Worm (Caenorhabditis elegans) whole organism, late embryonic: ENCODE measurements around the gene K02F6.6.

Experiments used
- K09A11.1 ChIP-seq: sonication (generic microtip); optimal IDR thresholded peaks from 2 replicates; lab custom pipeline; 2017; ENCODE audit warnings: antibody characterized with exemption, mild to moderate bottlenecking, missing genetic modification characterization, missing compliant biosample characterization; ENCODE audit not compliant: insufficient read depth
- ama-1 ChIP-seq: fragments of 150-350 bp; optimal IDR thresholded peaks from 2 replicates; lab custom pipeline; 2014
- ceh-48 ChIP-seq: sonication (generic microtip); optimal IDR thresholded peaks from 2 replicates; lab custom pipeline; 2016; ENCODE audit warnings: missing genetic modification characterization, inconsistent platforms, missing compliant biosample characterization
- che-1 ChIP-seq: sonication (generic microtip); optimal IDR thresholded peaks from 2 replicates; lab custom pipeline; 2016; ENCODE audit warnings: mild to moderate bottlenecking, missing genetic modification characterization, missing compliant biosample characterization
- hlh-13 ChIP-seq: fragments of 200-800 bp; sonication (Bioruptor generic); optimal IDR thresholded peaks from 2 replicates; lab custom pipeline; 2018; ENCODE audit warnings: mild to moderate bottlenecking, missing genetic modification characterization, missing compliant biosample characterization
- nfya-1 ChIP-seq: sonication (generic microtip); optimal IDR thresholded peaks from 2 replicates; lab custom pipeline; 2017; ENCODE audit warnings: missing genetic modification characterization, mild to moderate bottlenecking, missing compliant biosample characterization, antibody characterized with exemption, moderate library complexity
- odd-2 ChIP-seq: sonication (generic microtip); optimal IDR thresholded peaks from 2 replicates; lab custom pipeline; 2017; ENCODE audit warnings: antibody characterized with exemption, mild to moderate bottlenecking, missing genetic modification characterization, missing compliant biosample characterization
- pha-2 ChIP-seq: sonication (generic microtip); optimal IDR thresholded peaks from 2 replicates; lab custom pipeline; 2017; ENCODE audit warnings: mild to moderate bottlenecking, missing genetic modification characterization, missing compliant biosample characterization
- pqm-1 ChIP-seq: sonication (generic microtip); optimal IDR thresholded peaks from 2 replicates; lab custom pipeline; 2016; ENCODE audit warnings: missing genetic modification characterization, missing compliant biosample characterization
- sox-2 ChIP-seq: fragments of 200-800 bp; sonication (Bioruptor generic); IDR thresholded peaks from 2 replicates; pipeline ENCODE4 v1.3.6; 2022; ENCODE audit warnings: missing genetic modification reagents, missing genetic modification characterization, missing compliant biosample characterization
- tbx-7 ChIP-seq: sonication (generic microtip); optimal IDR thresholded peaks from 2 replicates; lab custom pipeline; 2016; ENCODE audit warnings: missing genotype, missing genetic modification characterization, missing compliant biosample characterization
- unc-86 ChIP-seq: sonication (generic microtip); optimal IDR thresholded peaks from 2 replicates; lab custom pipeline; 2016; ENCODE audit warnings: missing genetic modification characterization, missing compliant biosample characterization
- zip-5 ChIP-seq: sonication (generic microtip); optimal IDR thresholded peaks from 2 replicates; lab custom pipeline; 2016; ENCODE audit warnings: missing genetic modification characterization, missing compliant biosample characterization

ce11 chrII:2538194-2538593, 7.6 kb downstream of the K02F6.6 start, which contains the start of gene K02F6.4:
- TF ChIP-seq sox-2 (no peak), tbx-7 (tag; lab: Kevin White, UChicago) (no peak), unc-86 (tag; lab: Kevin White, UChicago) (no peak), hlh-13 (no peak), ceh-48 (no peak), K09A11.1 (no peak), pqm-1 (tag; lab: Kevin White, UChicago) (no peak), nfya-1 (tag; lab: Kevin White, UChicago) (no peak), odd-2 (no peak), che-1 (no peak), ama-1 (lab: Kevin White, UChicago) (no peak), pha-2 (tag; lab: Kevin White, UChicago) (no peak), zip-5 (tag; lab: Kevin White, UChicago) (no peak)
